Worm (Caenorhabditis elegans) whole organism, late embryonic: Measurements from ENCODE around the gene oac-55.

Experiments
- C08G9.2 ChIP-seq: sonication (generic microtip); optimal IDR thresholded peaks from 2 replicates; lab custom pipeline; 2016; ENCODE audit warnings: mild to moderate bottlenecking, missing genetic modification characterization, moderate library complexity, missing compliant biosample characterization
- C38D4.7 ChIP-seq: fragments of 200-800 bp; sonication (Bioruptor generic); optimal IDR thresholded peaks from 2 replicates; lab custom pipeline; 2018; ENCODE audit warnings: mild to moderate bottlenecking, missing genetic modification characterization, moderate library complexity, missing compliant biosample characterization
- F13H6.1 ChIP-seq: sonication (generic microtip); optimal IDR thresholded peaks from 2 replicates; lab custom pipeline; 2016; ENCODE audit warnings: missing genetic modification characterization, missing compliant biosample characterization
- Y22D7AL.16 ChIP-seq: sonication (generic microtip); optimal IDR thresholded peaks from 2 replicates; lab custom pipeline; 2016; ENCODE audit warnings: missing genetic modification characterization, missing compliant biosample characterization
- ahr-1 ChIP-seq: sonication (generic microtip); optimal IDR thresholded peaks from 2 replicates; lab custom pipeline; 2016; ENCODE audit warnings: missing genetic modification characterization, missing compliant biosample characterization
- ceh-18 ChIP-seq: sonication (generic microtip); optimal IDR thresholded peaks from 2 replicates; lab custom pipeline; 2016; ENCODE audit warnings: missing genetic modification characterization, missing compliant biosample characterization
- ceh-19 ChIP-seq: fragments of 200-800 bp; sonication (Bioruptor generic); optimal IDR thresholded peaks from 2 replicates; lab custom pipeline; 2018; ENCODE audit warnings: mild to moderate bottlenecking, missing genetic modification characterization, missing compliant biosample characterization
- ceh-22 ChIP-seq: sonication (generic microtip); optimal IDR thresholded peaks from 2 replicates; lab custom pipeline; 2017; ENCODE audit warnings: missing biosample characterization, missing genetic modification characterization
- ceh-30 ChIP-seq: fragments of 150-350 bp; optimal IDR thresholded peaks from 2 replicates; lab custom pipeline; 2014; ENCODE audit warnings: missing biosample characterization, missing genetic modification characterization
- ceh-31 ChIP-seq: sonication (generic microtip); optimal IDR thresholded peaks from 2 replicates; lab custom pipeline; 2016; ENCODE audit warnings: missing genetic modification characterization, missing compliant biosample characterization
- ceh-9 ChIP-seq: sonication (generic microtip); optimal IDR thresholded peaks from 2 replicates; lab custom pipeline; 2016; ENCODE audit warnings: mild to moderate bottlenecking, missing genetic modification characterization, inconsistent platforms, missing compliant biosample characterization
- dmd-4 ChIP-seq: sonication (generic microtip); optimal IDR thresholded peaks from 2 replicates; lab custom pipeline; 2016; ENCODE audit warnings: borderline replicate concordance, missing genetic modification characterization, missing compliant biosample characterization
- dve-1 ChIP-seq: sonication (generic microtip); optimal IDR thresholded peaks from 2 replicates; lab custom pipeline; 2017; ENCODE audit warnings: antibody characterized with exemption, mild to moderate bottlenecking, missing genetic modification characterization, missing compliant biosample characterization
- elt-2 ChIP-seq: sonication (generic microtip); optimal IDR thresholded peaks from 2 replicates; lab custom pipeline; 2016; ENCODE audit warnings: missing genetic modification reagents, missing genetic modification characterization, missing compliant biosample characterization
- elt-4 ChIP-seq: sonication (generic microtip); optimal IDR thresholded peaks from 2 replicates; lab custom pipeline; 2016; ENCODE audit warnings: missing genetic modification characterization, missing compliant biosample characterization
- eyg-1 ChIP-seq: sonication (generic microtip); optimal IDR thresholded peaks from 2 replicates; lab custom pipeline; 2016; ENCODE audit warnings: missing genotype, missing genetic modification characterization, missing compliant biosample characterization
- fkh-10 ChIP-seq: fragments of 150-350 bp; optimal IDR thresholded peaks from 2 replicates; lab custom pipeline; 2014; ENCODE audit warnings: missing biosample characterization, missing genetic modification reagents, missing genetic modification characterization
- fkh-6 ChIP-seq: sonication (generic microtip); optimal IDR thresholded peaks from 2 replicates; lab custom pipeline; 2016; ENCODE audit warnings: missing genetic modification characterization, missing compliant biosample characterization
- hlh-15 ChIP-seq: sonication (generic microtip); optimal IDR thresholded peaks from 2 replicates; lab custom pipeline; 2016; ENCODE audit warnings: missing genetic modification characterization, missing compliant biosample characterization
- hlh-30 ChIP-seq: sonication (generic microtip); optimal IDR thresholded peaks from 2 replicates; lab custom pipeline; 2017; ENCODE audit warnings: antibody characterized with exemption, missing genetic modification characterization, missing compliant biosample characterization; ENCODE audit not compliant: insufficient read depth
- lim-6 ChIP-seq: sonication (generic microtip); optimal IDR thresholded peaks from 2 replicates; lab custom pipeline; 2016; ENCODE audit warnings: missing genetic modification characterization, missing compliant biosample characterization
- lin-11 ChIP-seq: fragments of 200-800 bp; sonication (Bioruptor generic); optimal IDR thresholded peaks from 2 replicates; lab custom pipeline; 2018; ENCODE audit warnings: mild to moderate bottlenecking, missing genetic modification characterization, missing compliant biosample characterization
- madf-2 ChIP-seq: sonication (generic microtip); optimal IDR thresholded peaks from 2 replicates; lab custom pipeline; 2017; ENCODE audit warnings: missing genetic modification characterization, missing compliant biosample characterization
- nfya-1 ChIP-seq: sonication (generic microtip); optimal IDR thresholded peaks from 2 replicates; lab custom pipeline; 2017; ENCODE audit warnings: missing genetic modification characterization, mild to moderate bottlenecking, missing compliant biosample characterization, antibody characterized with exemption, moderate library complexity
- npax-4 ChIP-seq: sonication (generic microtip); optimal IDR thresholded peaks from 2 replicates; lab custom pipeline; 2016; ENCODE audit warnings: missing genetic modification characterization, missing compliant biosample characterization
- pat-9 ChIP-seq: fragments of 200-800 bp; sonication (Bioruptor generic); optimal IDR thresholded peaks from 2 replicates; lab custom pipeline; 2018; ENCODE audit warnings: mild to moderate bottlenecking, missing genetic modification characterization, moderate library complexity, missing compliant biosample characterization
- pha-2 ChIP-seq: sonication (generic microtip); optimal IDR thresholded peaks from 2 replicates; lab custom pipeline; 2017; ENCODE audit warnings: mild to moderate bottlenecking, missing genetic modification characterization, missing compliant biosample characterization
- pha-4 ChIP-seq: fragments of 150-350 bp; optimal IDR thresholded peaks from 2 replicates; lab custom pipeline; 2018; ENCODE audit warnings: missing biosample characterization, missing genetic modification reagents, missing genetic modification characterization
- pqm-1 ChIP-seq: sonication (generic microtip); optimal IDR thresholded peaks from 2 replicates; lab custom pipeline; 2016; ENCODE audit warnings: missing genetic modification characterization, missing compliant biosample characterization
- pros-1 ChIP-seq: fragments of 150-350 bp; optimal IDR thresholded peaks from 2 replicates; lab custom pipeline; 2014; ENCODE audit warnings: missing biosample characterization, missing genetic modification reagents, missing genetic modification characterization
- rnt-1 ChIP-seq: sonication (generic microtip); optimal IDR thresholded peaks from 2 replicates; lab custom pipeline; 2016; ENCODE audit warnings: missing genetic modification characterization, missing compliant biosample characterization
- syd-9 ChIP-seq: sonication (generic microtip); optimal IDR thresholded peaks from 2 replicates; lab custom pipeline; 2016; ENCODE audit warnings: mild to moderate bottlenecking, missing genetic modification characterization, moderate library complexity, missing compliant biosample characterization
- tbx-7 ChIP-seq: sonication (generic microtip); optimal IDR thresholded peaks from 2 replicates; lab custom pipeline; 2016; ENCODE audit warnings: missing genotype, missing genetic modification characterization, missing compliant biosample characterization
- unc-42 ChIP-seq: sonication (generic microtip); optimal IDR thresholded peaks from 2 replicates; lab custom pipeline; 2016; ENCODE audit warnings: missing genotype, missing genetic modification characterization, missing compliant biosample characterization
- unc-55 ChIP-seq: sonication (generic microtip); optimal IDR thresholded peaks from 2 replicates; lab custom pipeline; 2017; ENCODE audit warnings: missing biosample characterization, missing genetic modification reagents, missing genetic modification characterization
- unc-86 ChIP-seq: sonication (generic microtip); optimal IDR thresholded peaks from 2 replicates; lab custom pipeline; 2016; ENCODE audit warnings: missing genetic modification characterization, missing compliant biosample characterization

The oac-55 gene

ce11 chrV:3756887-3757286 is 4.1 kb upstream of the oac-55 start, which contains the start of gene gid-7:
TSS of gene gid-7 (minus strand) at chrV:3757074.
- no peak for TF ChIP-seq fkh-10 (GFP tag; lab: Kevin White, UChicago)
- no peak for TF ChIP-seq rnt-1 (tag; lab: Kevin White, UChicago)
- no peak for TF ChIP-seq pha-2 (tag; lab: Kevin White, UChicago)
- no peak for TF ChIP-seq tbx-7
- peak; percentile 34 for TF ChIP-seq unc-55 (GFP tag; lab: Kevin White, UChicago)
- TF ChIP-seq fkh-6 (tag; lab: Kevin White, UChicago), result no peak
- TF ChIP-seq F13H6.1 (tag; lab: Kevin White, UChicago), result no peak
- no peak for TF ChIP-seq ceh-30
- no peak for TF ChIP-seq unc-42
- TF ChIP-seq elt-2 (tag; lab: Kevin White, UChicago), result no peak
- no peak for TF ChIP-seq pros-1 (tag; lab: Kevin White, UChicago)
- peak; percentile 12 for TF ChIP-seq hlh-30 (tag; lab: Kevin White, UChicago)
- TF ChIP-seq madf-2 (tag; lab: Kevin White, UChicago), result no peak
- TF ChIP-seq ahr-1 (tag; lab: Kevin White, UChicago), result no peak
- TF ChIP-seq dve-1 (tag; lab: Kevin White, UChicago), result peak; percentile 5
- TF ChIP-seq nfya-1, result peak; percentile 47
- TF ChIP-seq pha-4, result no peak
- TF ChIP-seq ceh-9 (tag; lab: Kevin White, UChicago), result no peak
- no peak for TF ChIP-seq C38D4.7
- TF ChIP-seq lim-6 (tag; lab: Kevin White, UChicago), result no peak
- TF ChIP-seq, all 69 proteins: peak for 4

ce11 chrV:3759419-3759915 is 1.5 kb upstream of the oac-55 start, which contains the start of gene chk-1:
TSS of gene chk-1 (minus strand) at chrV:3759469.
- TF ChIP-seq ceh-31 (no peak), nfya-1 (peak; percentile 34)

- TF ChIP-seq hlh-15 (tag; lab: Kevin White, UChicago), result no peak
- TF ChIP-seq dmd-4 (tag; lab: Kevin White, UChicago), result no peak
- no peak for TF ChIP-seq ceh-22 (tag; lab: Kevin White, UChicago)
- no peak for TF ChIP-seq lin-11
- no peak for TF ChIP-seq elt-4
- TF ChIP-seq unc-42, result no peak
- TF ChIP-seq unc-86 (tag; lab: Kevin White, UChicago), result no peak
- no peak for TF ChIP-seq ceh-18
- no peak for TF ChIP-seq fkh-10 (GFP tag; lab: Kevin White, UChicago)
- no peak for TF ChIP-seq madf-2 (tag; lab: Kevin White, UChicago)
- no peak for TF ChIP-seq Y22D7AL.16 (tag; lab: Kevin White, UChicago)
- TF ChIP-seq ceh-19 (GFP tag; lab: Kevin White, UChicago), result no peak
- TF ChIP-seq F13H6.1 (tag; lab: Kevin White, UChicago), result no peak
- TF ChIP-seq pat-9 (tag; lab: Kevin White, UChicago), result no peak
- no peak for TF ChIP-seq C08G9.2 (tag; lab: Kevin White, UChicago)
Observed at ce11 chrV:3761829-3762228, 890 bp downstream of the oac-55 start.

- no peak for TF ChIP-seq rnt-1 (tag; lab: Kevin White, UChicago)
- no peak for TF ChIP-seq eyg-1 (tag; lab: Kevin White, UChicago)
- TF ChIP-seq syd-9 (tag; lab: Kevin White, UChicago), result no peak
- TF ChIP-seq dmd-4 (tag; lab: Kevin White, UChicago), result no peak
- TF ChIP-seq unc-55 (GFP tag; lab: Kevin White, UChicago), result no peak
- no peak for TF ChIP-seq ceh-19 (GFP tag; lab: Kevin White, UChicago)
- TF ChIP-seq ceh-30, result no peak
- TF ChIP-seq lim-6 (tag; lab: Kevin White, UChicago), result no peak
- no peak for TF ChIP-seq pqm-1
- TF ChIP-seq npax-4 (tag; lab: Kevin White, UChicago), result no peak
Observed at ce11 chrV:3766904-3767303, 6.0 kb downstream of the oac-55 start, which contains the start of gene Y39H10A.1. TSS of gene Y39H10A.1 (plus strand) at chrV:3767204.
